Worm (Caenorhabditis elegans): ENCODE results near the gene R08A2.2.

DNA sequence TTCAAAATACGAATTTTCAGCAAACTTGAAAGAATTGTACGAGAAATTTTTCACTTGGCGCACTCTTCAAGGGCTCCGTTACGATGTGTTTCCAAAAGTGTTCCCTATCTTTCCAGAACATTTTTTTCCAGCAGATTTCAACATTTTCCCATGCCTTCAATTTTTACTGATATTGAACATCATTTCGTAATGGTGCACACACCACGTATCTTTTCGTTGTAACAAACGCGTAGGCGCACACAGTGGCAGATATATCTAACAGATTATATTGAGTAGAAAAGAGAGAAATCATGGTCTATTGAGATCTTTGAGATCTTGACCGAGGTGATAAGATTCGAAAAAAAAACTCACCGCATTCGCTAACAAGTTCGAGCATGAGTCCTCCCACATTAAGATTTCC, 19.8 kb downstream of the R08A2.2 start:
- TF ChIP-seq lim-7 (GFP tag; IDR thresholded peaks at IDR 0.05) (no peak), saeg-2 (GFP tag; IDR thresholded peaks at IDR 0.05) (no peak), lin-13 (GFP tag; optimal IDR thresholded peaks at IDR 0.05) (no peak), daf-12 (tag; optimal IDR thresholded peaks at IDR 0.05) (no peak), aly-2 (tag; optimal IDR thresholded peaks at IDR 0.05) (no peak), ama-1 (optimal IDR thresholded peaks at IDR 0.05) (no peak), ces-1 (GFP tag; optimal IDR thresholded peaks at IDR 0.05) (no peak), snpc-4 (tag; optimal IDR thresholded peaks at IDR 0.05) (no peak), F10B5.3 (tag; optimal IDR thresholded peaks at IDR 0.05) (no peak)

Data from whole organism, L4 larva.